Worm (Caenorhabditis elegans): ENCODE results near the gene B0310.1.

The B0310.1 gene

ce11 chrX:496795-497194 is 3.8 kb downstream of the B0310.1 start:
- TF ChIP-seq mep-1 (tag; optimal IDR thresholded peaks at IDR 0.05) (no peak), elt-1 (tag; optimal IDR thresholded peaks at IDR 0.05; ENCODE audit: borderline replicate concordance, insufficient read depth) (no peak), zip-8 (tag; optimal IDR thresholded peaks at IDR 0.05) (no peak), unc-39 (tag; optimal IDR thresholded peaks at IDR 0.05) (no peak), nhr-237 (tag; optimal IDR thresholded peaks at IDR 0.05) (no peak), nhr-2 (tag; optimal IDR thresholded peaks at IDR 0.05) (no peak), ham-2 (GFP tag; optimal IDR thresholded peaks at IDR 0.05) (no peak), nhr-28 (tag; optimal IDR thresholded peaks at IDR 0.05) (no peak), snpc-4 (tag; optimal IDR thresholded peaks at IDR 0.05) (no peak), flh-1 (GFP tag; optimal IDR thresholded peaks at IDR 0.05) (no peak), drap-1 (GFP tag; optimal IDR thresholded peaks at IDR 0.05) (no peak), lin-13 (tag; optimal IDR thresholded peaks at IDR 0.05) (no peak), sem-2 (GFP tag; optimal IDR thresholded peaks at IDR 0.05) (no peak), hlh-1 (tag; optimal IDR thresholded peaks at IDR 0.05) (no peak), M03D4.4 (tag; optimal IDR thresholded peaks at IDR 0.05) (no peak), tbx-8 (GFP tag; optimal IDR thresholded peaks at IDR 0.05) (no peak), mls-2 (tag; optimal IDR thresholded peaks at IDR 0.05) (no peak)

- TF ChIP-seq unc-62 (GFP tag; optimal IDR thresholded peaks at IDR 0.05) (peak; percentile 2), sptf-1 (tag; optimal IDR thresholded peaks at IDR 0.05) (no peak)
These were observed 5.6 kb downstream of the B0310.1 start for ce11 chrX:498640-499039.

ce11 chrX:504046-504843 is 11.2 kb downstream of the B0310.1 start:
- no peak for TF ChIP-seq sem-2 (GFP tag; optimal IDR thresholded peaks at IDR 0.05)
- TF ChIP-seq unc-39 (tag; optimal IDR thresholded peaks at IDR 0.05) = no peak
- TF ChIP-seq elt-1 (tag; optimal IDR thresholded peaks at IDR 0.05; ENCODE audit: borderline replicate concordance, insufficient read depth) = peak; percentile 40
- TF ChIP-seq lsy-2 (tag; optimal IDR thresholded peaks at IDR 0.05) = peak; percentile 43

- TF ChIP-seq sptf-1 (tag; optimal IDR thresholded peaks at IDR 0.05) = no peak
- TF ChIP-seq nhr-12 (tag; optimal IDR thresholded peaks at IDR 0.05) = no peak
- no peak for TF ChIP-seq lsy-2 (tag; optimal IDR thresholded peaks at IDR 0.05)
- no peak for TF ChIP-seq mls-2 (tag; optimal IDR thresholded peaks at IDR 0.05)
These were observed 12.0 kb downstream of the B0310.1 start for ce11 chrX:505014-505413.

DNA sequence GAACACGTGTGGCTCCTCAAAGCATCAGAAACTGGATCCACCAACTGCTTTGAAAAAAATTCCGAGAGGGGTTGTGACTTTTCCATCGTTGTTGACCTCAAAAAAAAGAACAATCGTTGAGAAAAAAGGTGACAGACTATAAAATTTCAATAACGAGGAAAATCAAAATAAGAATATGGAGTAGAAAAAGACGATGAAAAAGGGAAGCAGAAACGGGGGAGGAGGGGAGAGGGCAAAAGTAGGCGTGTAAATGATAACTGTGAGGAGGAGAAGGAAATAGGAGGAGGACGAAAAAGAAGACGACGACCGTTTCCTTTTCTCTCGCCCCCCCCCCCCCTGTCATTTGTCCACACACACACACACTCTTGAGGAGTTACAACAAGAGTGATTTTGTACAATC is 13.8 kb downstream of the B0310.1 start, which contains the start of gene B0310.2:
Gene B0310.2 (minus strand): TSS at position 101 of the 400 bp plus-strand sequence.
- TF ChIP-seq ztf-11 (tag; optimal IDR thresholded peaks at IDR 0.05) (no peak), nhr-237 (tag; optimal IDR thresholded peaks at IDR 0.05) (no peak), lin-13 (tag; optimal IDR thresholded peaks at IDR 0.05) (no peak), unc-62 (GFP tag; optimal IDR thresholded peaks at IDR 0.05) (no peak), tbx-8 (GFP tag; optimal IDR thresholded peaks at IDR 0.05) (no peak), pha-4 (tag; optimal IDR thresholded peaks at IDR 0.05) (no peak), nhr-2 (tag; optimal IDR thresholded peaks at IDR 0.05) (no peak), M03D4.4 (tag; optimal IDR thresholded peaks at IDR 0.05) (no peak), blmp-1 (tag; optimal IDR thresholded peaks at IDR 0.05) (no peak), nhr-12 (tag; optimal IDR thresholded peaks at IDR 0.05) (no peak), cnd-1 (tag; optimal IDR thresholded peaks at IDR 0.05) (no peak), mep-1 (tag; optimal IDR thresholded peaks at IDR 0.05) (no peak), ceh-39 (tag; optimal IDR thresholded peaks at IDR 0.05) (no peak), hlh-1 (tag; optimal IDR thresholded peaks at IDR 0.05) (no peak), lin-32 (GFP tag; optimal IDR thresholded peaks at IDR 0.05) (no peak), mab-5 (tag; optimal IDR thresholded peaks at IDR 0.05) (no peak), unc-39 (tag; optimal IDR thresholded peaks at IDR 0.05) (no peak), mls-2 (tag; optimal IDR thresholded peaks at IDR 0.05) (no peak), snpc-4 (tag; optimal IDR thresholded peaks at IDR 0.05) (no peak), nhr-76 (tag; optimal IDR thresholded peaks at IDR 0.05) (no peak)

- TF ChIP-seq mab-5 (tag; optimal IDR thresholded peaks at IDR 0.05) (no peak), flh-1 (GFP tag; optimal IDR thresholded peaks at IDR 0.05) (no peak), mep-1 (tag; optimal IDR thresholded peaks at IDR 0.05) (no peak), tbx-8 (GFP tag; optimal IDR thresholded peaks at IDR 0.05) (no peak), bed-3 (GFP tag; optimal IDR thresholded peaks at IDR 0.05) (no peak), ztf-11 (tag; optimal IDR thresholded peaks at IDR 0.05) (no peak), nhr-12 (tag; optimal IDR thresholded peaks at IDR 0.05) (no peak), M03D4.4 (tag; optimal IDR thresholded peaks at IDR 0.05) (no peak), hlh-1 (tag; optimal IDR thresholded peaks at IDR 0.05) (no peak), unc-39 (tag; optimal IDR thresholded peaks at IDR 0.05) (no peak), cnd-1 (tag; optimal IDR thresholded peaks at IDR 0.05) (no peak), lin-13 (tag; optimal IDR thresholded peaks at IDR 0.05) (no peak), sem-2 (GFP tag; optimal IDR thresholded peaks at IDR 0.05) (no peak), sptf-1 (tag; optimal IDR thresholded peaks at IDR 0.05) (no peak), ceh-83 (GFP tag; optimal IDR thresholded peaks at IDR 0.05) (no peak), unc-120 (tag; optimal IDR thresholded peaks at IDR 0.05; ENCODE audit: poor library complexity, severe bottlenecking) (no peak), drap-1 (GFP tag; optimal IDR thresholded peaks at IDR 0.05) (no peak), blmp-1 (tag; optimal IDR thresholded peaks at IDR 0.05) (no peak)
These were observed 21.0 kb downstream of the B0310.1 start for ce11 chrX:514023-514422.

All from whole organism, mixed stage, embryonic.